Fruit fly (Drosophila melanogaster) whole organism, embryonic: ENCODE data around the gene Mdr65.

Experiments used
- Aef1 ChIP-seq: fragments of 200-800 bp; sonication (Bioruptor generic); IDR thresholded peaks from 3 replicates; pipeline ENCODE4 v1.3.6; 2022; ENCODE audit warnings: missing biosample characterization, missing genetic modification characterization
- Atf3 ChIP-seq: fragments of 200-800 bp; sonication (Bioruptor generic); optimal IDR thresholded peaks from 3 replicates; lab custom pipeline; 2016; ENCODE audit warnings: missing biosample characterization, missing genetic modification characterization
- C15 ChIP-seq: fragments of 200-800 bp; sonication (Bioruptor generic); IDR thresholded peaks from 3 replicates; pipeline ENCODE4 v1.3.6; 2022; ENCODE audit warnings: missing biosample characterization, missing genetic modification characterization
- CG10654 ChIP-seq: fragments of 200-800 bp; sonication (Bioruptor generic); optimal IDR thresholded peaks from 2 replicates; lab custom pipeline; 2016; ENCODE audit warnings: missing biosample characterization, missing genetic modification characterization
- CG14860 ChIP-seq: fragments of 200-800 bp; sonication (Bioruptor generic); IDR thresholded peaks from 3 replicates; pipeline ENCODE4 v1.3.6; 2022; ENCODE audit warnings: missing biosample characterization, missing genetic modification characterization; ENCODE audit not compliant: partially characterized antibody
- CG15514 ChIP-seq: fragments of 200-800 bp; sonication (Bioruptor generic); optimal IDR thresholded peaks from 3 replicates; lab custom pipeline; 2017; ENCODE audit warnings: missing biosample characterization, missing genetic modification characterization, mild to moderate bottlenecking, moderate library complexity, missing genetic modification reagents
- CG16813 ChIP-seq: fragments of 200-800 bp; sonication (Bioruptor generic); IDR thresholded peaks from 3 replicates; pipeline ENCODE4 v1.3.6; 2022; ENCODE audit warnings: missing biosample characterization, missing genetic modification characterization; ENCODE audit not compliant: partially characterized antibody
- CG17359 ChIP-seq: fragments of 200-800 bp; sonication (Bioruptor generic); optimal IDR thresholded peaks from 3 replicates; lab custom pipeline; 2018; ENCODE audit warnings: missing biosample characterization, mild to moderate bottlenecking, missing genetic modification characterization, moderate library complexity
- CG17829 ChIP-seq: fragments of 200-800 bp; optimal IDR thresholded peaks from 2 replicates; lab custom pipeline; 2019; ENCODE audit warnings: missing biosample characterization, mild to moderate bottlenecking, missing genetic modification characterization, moderate library complexity
- CG2129 ChIP-seq: fragments of 200-800 bp; sonication (Bioruptor generic); IDR thresholded peaks from 2 replicates; pipeline ENCODE4 v1.3.6; 2022; ENCODE audit warnings: missing biosample characterization, missing genetic modification characterization; ENCODE audit not compliant: partially characterized antibody
- CG4328 ChIP-seq: fragments of 200-800 bp; sonication (Bioruptor generic); optimal IDR thresholded peaks from 3 replicates; lab custom pipeline; 2017; ENCODE audit warnings: missing biosample characterization, missing genetic modification reagents, missing genetic modification characterization
- CG4360 ChIP-seq: fragments of 200-800 bp; sonication (Bioruptor generic); IDR thresholded peaks from 2 replicates; pipeline ENCODE4 v1.3.6; 2022; ENCODE audit warnings: missing biosample characterization, missing genetic modification characterization
- CG4854 ChIP-seq: fragments of 200-800 bp; sonication (Bioruptor generic); optimal IDR thresholded peaks from 2 replicates; lab custom pipeline; 2016; ENCODE audit warnings: missing biosample characterization, missing genetic modification characterization, inconsistent platforms
- CG6813 ChIP-seq: fragments of 200-800 bp; sonication (Bioruptor generic); optimal IDR thresholded peaks from 2 replicates; lab custom pipeline; 2017; ENCODE audit warnings: missing biosample characterization, missing genetic modification characterization, mild to moderate bottlenecking, moderate library complexity, missing genetic modification reagents
- CG9876 ChIP-seq: fragments of 200-800 bp; sonication (Bioruptor generic); optimal IDR thresholded peaks from 2 replicates; lab custom pipeline; 2016; ENCODE audit warnings: missing biosample characterization, missing genetic modification characterization
- D19A ChIP-seq: fragments of 200-800 bp; optimal IDR thresholded peaks from 3 replicates; lab custom pipeline; 2019; ENCODE audit warnings: missing biosample characterization, mild to moderate bottlenecking, missing genetic modification characterization, moderate library complexity
- Eip74EF ChIP-seq, 2 experiments: fragments of 200-800 bp in 1 of 2; fragments of >200 bp in 1 of 2; sonication (Bioruptor generic) in 1 of 2; optimal IDR thresholded peaks; 2 replicates each; lab custom pipeline; 2017 to 2019; ENCODE audit warnings: missing biosample characterization in 2 of 2, missing genetic modification characterization in 2 of 2, mild to moderate bottlenecking in 1 of 2, moderate library complexity in 1 of 2
- Fer1 ChIP-seq: fragments of 200-800 bp; sonication (Bioruptor generic); optimal IDR thresholded peaks from 2 replicates; lab custom pipeline; 2017; ENCODE audit warnings: missing biosample characterization, mild to moderate bottlenecking, missing genetic modification characterization
- H2.0 ChIP-seq: fragments of 200-800 bp; sonication (Bioruptor generic); IDR thresholded peaks from 2 replicates; pipeline ENCODE4 v1.3.6; 2022; ENCODE audit warnings: missing biosample characterization, missing genetic modification characterization
- MBD-R2 ChIP-seq: fragments of 200-800 bp; sonication (Bioruptor generic); IDR thresholded peaks from 2 replicates; pipeline ENCODE4 v1.3.6; 2022; ENCODE audit warnings: missing biosample characterization, missing genetic modification characterization
- Med ChIP-seq: fragments of 200-800 bp; sonication (Bioruptor generic); peaks from one replicate; lab custom pipeline; 2016; ENCODE audit warnings: missing biosample characterization, missing genetic modification characterization, mild to moderate bottlenecking, inconsistent platforms, moderate library complexity
- NFAT ChIP-seq: fragments of 200-800 bp; sonication (Bioruptor generic); IDR thresholded peaks from 2 replicates; pipeline ENCODE4 v1.3.6; 2022; ENCODE audit warnings: missing biosample characterization, missing genetic modification characterization
- NK7.1 ChIP-seq: fragments of 200-800 bp; sonication (Bioruptor generic); optimal IDR thresholded peaks from 3 replicates; lab custom pipeline; 2016; ENCODE audit warnings: missing biosample characterization, missing genetic modification characterization
- Optix ChIP-seq: fragments of 200-800 bp; sonication (Bioruptor generic); IDR thresholded peaks from 3 replicates; pipeline ENCODE4 v1.3.6; 2022; ENCODE audit warnings: missing biosample characterization, missing genetic modification characterization
- PHDP ChIP-seq: fragments of 200-800 bp; sonication (Bioruptor generic); optimal IDR thresholded peaks from 3 replicates; lab custom pipeline; 2018; ENCODE audit warnings: missing biosample characterization, mild to moderate bottlenecking, missing genetic modification characterization, moderate library complexity
- Poxn ChIP-seq: fragments of 200-800 bp; sonication (Bioruptor generic); IDR thresholded peaks from 2 replicates; pipeline ENCODE4 v1.3.6; 2022; ENCODE audit warnings: missing biosample characterization, missing genetic modification characterization
- Spps ChIP-seq: fragments of 200-800 bp; sonication (Bioruptor generic); optimal IDR thresholded peaks from 2 replicates; lab custom pipeline; 2018; ENCODE audit warnings: missing biosample characterization, mild to moderate bottlenecking, missing genetic modification characterization
- YL-1 ChIP-seq: fragments of 200-800 bp; sonication (Bioruptor generic); optimal IDR thresholded peaks from 3 replicates; lab custom pipeline; 2017; ENCODE audit warnings: missing biosample characterization, mild to moderate bottlenecking, missing genetic modification characterization
- cas ChIP-seq: fragments of 200-800 bp; sonication (Bioruptor generic); IDR thresholded peaks from 2 replicates; pipeline ENCODE4 v1.3.6; 2022; ENCODE audit warnings: missing biosample characterization, missing genetic modification characterization
- caup ChIP-seq: fragments of 200-800 bp; sonication (Bioruptor generic); optimal IDR thresholded peaks from 3 replicates; lab custom pipeline; 2017; ENCODE audit warnings: missing biosample characterization, mild to moderate bottlenecking, missing genetic modification characterization, moderate library complexity; ENCODE audit not compliant: severe bottlenecking
- chn ChIP-seq: fragments of 200-800 bp; sonication (Bioruptor generic); optimal IDR thresholded peaks from 2 replicates; lab custom pipeline; 2016; ENCODE audit warnings: missing biosample characterization, missing genetic modification characterization
- emc ChIP-seq: fragments of 200-800 bp; sonication (Bioruptor generic); optimal IDR thresholded peaks from 2 replicates; lab custom pipeline; 2016; ENCODE audit warnings: missing biosample characterization, missing genetic modification characterization
- gsb ChIP-seq: fragments of 200-800 bp; sonication (Bioruptor generic); IDR thresholded peaks from 2 replicates; pipeline ENCODE4 v1.3.6; 2022; ENCODE audit warnings: missing biosample characterization, missing genetic modification characterization
- gsb-n ChIP-seq: fragments of 200-800 bp; sonication (Bioruptor generic); optimal IDR thresholded peaks from 3 replicates; lab custom pipeline; 2018; ENCODE audit warnings: missing biosample characterization, mild to moderate bottlenecking, missing genetic modification characterization
- ham ChIP-seq: fragments of 200-800 bp; sonication (Bioruptor generic); IDR thresholded peaks from 2 replicates; pipeline ENCODE4 v1.3.6; 2022; ENCODE audit warnings: missing biosample characterization, missing genetic modification characterization
- hbn ChIP-seq: fragments of 200-800 bp; sonication (Bioruptor generic); IDR thresholded peaks from 2 replicates; pipeline ENCODE4 v1.3.6; 2022; ENCODE audit warnings: missing biosample characterization, missing genetic modification characterization; ENCODE audit not compliant: partially characterized antibody
- kah ChIP-seq: fragments of 200-800 bp; sonication (Bioruptor generic); optimal IDR thresholded peaks from 2 replicates; lab custom pipeline; 2018; ENCODE audit warnings: missing biosample characterization, mild to moderate bottlenecking, missing genetic modification characterization
- lov ChIP-seq, 2 experiments: fragments of 200-800 bp in 1 of 2; fragments of >200 bp in 1 of 2; sonication (Bioruptor generic) in 1 of 2; IDR thresholded peaks in 1 of 2; optimal IDR thresholded peaks in 1 of 2; 2 replicates in 1 of 2; 3 replicates in 1 of 2; pipeline versions ENCODE4 v1.3.6 to Lab custom; 2017 to 2022; ENCODE audit warnings: missing biosample characterization in 1 of 2, missing genetic modification characterization in 1 of 2
- onecut ChIP-seq: fragments of 200-800 bp; sonication (Bioruptor generic); IDR thresholded peaks from 2 replicates; pipeline ENCODE4 v1.3.6; 2022; ENCODE audit warnings: missing biosample characterization, missing genetic modification characterization
- peb ChIP-seq: fragments of 200-800 bp; sonication (Bioruptor generic); IDR thresholded peaks from 2 replicates; pipeline ENCODE4 v1.3.6; 2022; ENCODE audit warnings: missing biosample characterization, missing genetic modification characterization
- salm ChIP-seq: fragments of 200-800 bp; sonication (Bioruptor generic); optimal IDR thresholded peaks from 2 replicates; lab custom pipeline; 2018; ENCODE audit warnings: missing biosample characterization, mild to moderate bottlenecking, missing genetic modification characterization
- sens ChIP-seq: fragments of 200-800 bp; sonication (Bioruptor generic); peaks from one replicate; lab custom pipeline; 2016; ENCODE audit warnings: missing biosample characterization, missing genetic modification characterization
- sima ChIP-seq: fragments of 200-800 bp; sonication (Bioruptor generic); optimal IDR thresholded peaks from 2 replicates; lab custom pipeline; 2016; ENCODE audit warnings: missing biosample characterization, missing genetic modification characterization
- sob ChIP-seq: fragments of 200-800 bp; sonication (Bioruptor generic); IDR thresholded peaks from 2 replicates; pipeline ENCODE4 v1.3.6; 2022; ENCODE audit warnings: missing biosample characterization, missing genetic modification characterization
- sqz ChIP-seq: fragments of 200-800 bp; sonication (Bioruptor generic); optimal IDR thresholded peaks from 3 replicates; lab custom pipeline; 2018; ENCODE audit warnings: missing biosample characterization, mild to moderate bottlenecking, missing genetic modification characterization
- twi ChIP-seq: fragments of 200-800 bp; optimal IDR thresholded peaks from 2 replicates; lab custom pipeline; 2019; ENCODE audit warnings: missing biosample characterization, mild to moderate bottlenecking, missing genetic modification characterization, moderate library complexity
- usp ChIP-seq: fragments of >200 bp; optimal IDR thresholded peaks from 2 replicates; lab custom pipeline; 2017; ENCODE audit warnings: missing biosample characterization, missing genetic modification characterization

Gene Mdr65

DNA sequence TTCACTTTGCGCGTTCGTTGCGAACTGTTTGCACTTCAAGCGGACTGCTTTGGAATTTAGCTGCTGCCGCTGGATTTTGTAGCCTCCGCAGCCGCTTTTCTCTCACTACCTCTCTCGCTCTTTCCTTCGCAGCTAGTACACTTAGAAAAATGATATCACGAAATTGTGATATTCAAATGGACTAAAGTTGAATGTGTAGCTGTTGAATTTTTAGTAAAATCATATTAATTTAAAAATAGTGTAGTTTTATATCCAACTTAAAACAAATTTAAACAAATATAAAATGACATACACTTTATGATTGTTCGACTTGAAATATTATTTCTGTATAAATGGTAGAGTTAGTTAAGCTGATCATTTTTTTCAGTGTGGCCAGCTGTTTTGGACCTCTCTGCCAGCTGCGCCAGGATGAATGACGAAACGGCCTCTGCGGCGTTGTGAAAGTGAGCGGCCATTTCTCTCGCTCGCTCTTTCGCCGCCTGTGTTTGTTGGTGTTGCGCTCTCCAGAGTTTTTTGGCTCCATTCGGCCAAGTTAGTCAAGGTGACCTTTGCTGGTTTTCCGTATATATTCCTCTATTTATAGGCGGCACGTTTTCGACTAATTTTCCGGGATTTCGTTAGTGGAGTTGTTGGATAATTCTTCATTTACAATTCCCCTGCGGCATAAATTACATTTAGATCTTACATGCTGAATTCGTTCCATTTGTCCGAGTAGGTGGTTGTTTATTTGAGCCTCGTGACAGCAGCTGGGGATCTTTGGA is 17.3 kb upstream of the Mdr65 start, which contains the start of gene Ldh (continued):
- TF ChIP-seq chn (GFP tag; lab: Kevin White, UChicago) = peak; percentile 86
- TF ChIP-seq sqz = peak; percentile 94
- peak; percentile 95 for TF ChIP-seq CG6813 (GFP tag; lab: Kevin White, UChicago)
- peak; percentile 89 for TF ChIP-seq CG10654 (GFP tag; lab: Kevin White, UChicago)
- peak; percentile 97 for TF ChIP-seq Fer1
- TF ChIP-seq PHDP = peak; percentile 98
- TF ChIP-seq cas (GFP tag; lab: Robert Waterston, UW) = peak; percentile 71
- peak; percentile 96 for TF ChIP-seq CG4328 (GFP tag; lab: Kevin White, UChicago)
- peak; percentile 45; the same call in 1 of the 3 replicates for TF ChIP-seq Optix (GFP tag; lab: Robert Waterston, UW)
- peak; percentile 79 for TF ChIP-seq CG4854 (GFP tag; lab: Kevin White, UChicago)
- TF ChIP-seq NFAT = peak; percentile 68; the same call in 1 of the 2 replicates
- TF ChIP-seq usp (GFP tag; lab: Kevin White, UChicago) = no peak
- TF ChIP-seq emc = peak; percentile 50
- peak; percentile 93 for TF ChIP-seq Spps (tag; lab: Kevin White, UChicago)
- peak; percentile 74 for TF ChIP-seq Atf3
- TF ChIP-seq CG16813 (GFP tag; lab: Robert Waterston, UW) = no peak
- TF ChIP-seq Aef1 (GFP tag; lab: Robert Waterston, UW) = peak; percentile 87
- TF ChIP-seq MBD-R2 (GFP tag; lab: Robert Waterston, UW) = peak; percentile 56; the same call in 1 of the 2 replicates
- TF ChIP-seq hbn (GFP tag; lab: Robert Waterston, UW) = no peak
- TF ChIP-seq CG4360 (GFP tag; lab: Robert Waterston, UW) = peak; percentile 65
- peak; percentile 83 for TF ChIP-seq peb
- peak; percentile 93 for TF ChIP-seq D19A (tag; lab: Kevin White, UChicago)
- TF ChIP-seq YL-1 = peak; percentile 87
- TF ChIP-seq CG17829 = peak; percentile 98
- TF ChIP-seq kah (GFP tag; lab: Kevin White, UChicago) = peak; percentile 84
- TF ChIP-seq sob (GFP tag; lab: Robert Waterston, UW) = peak; percentile 93
- peak; percentile 48; the same call in 1 of the 2 replicates for TF ChIP-seq ham (GFP tag; lab: Robert Waterston, UW)
- peak; percentile 82 for TF ChIP-seq onecut (GFP tag; lab: Robert Waterston, UW)
- peak; percentile 94 for TF ChIP-seq salm
- peak; percentile 78 for TF ChIP-seq NK7.1
- peak; percentile 97 for TF ChIP-seq gsb-n (tag; lab: Kevin White, UChicago)
- peak; percentile 94 for TF ChIP-seq twi (tag; lab: Kevin White, UChicago)
- TF ChIP-seq C15 (GFP tag; lab: Robert Waterston, UW) = peak; percentile 81; the same call in 2 of the 3 replicates
- peak; percentile 80 for TF ChIP-seq CG15514
- peak; percentile 90 for TF ChIP-seq H2.0
- peak; percentile 79 for TF ChIP-seq gsb (GFP tag; lab: Robert Waterston, UW)
- peak in 1 of 2 experiments; percentile 98 for TF ChIP-seq Eip74EF (GFP tag; optimal IDR thresholded peaks at IDR 0.05; lab: Kevin White, UChicago)
- TF ChIP-seq sens (GFP tag; lab: Kevin White, UChicago) = peak; percentile 99
- peak; percentile 62; the same call in 1 of the 2 replicates for TF ChIP-seq Poxn
- TF ChIP-seq CG14860 (GFP tag; lab: Robert Waterston, UW) = no peak
- TF ChIP-seq Med (GFP tag; lab: Kevin White, UChicago) = peak; percentile 92
- TF ChIP-seq caup = peak; percentile 94
- TF ChIP-seq CG9876 (GFP tag; lab: Kevin White, UChicago) = no peak
- TF ChIP-seq CG17359 = peak; percentile 93
- TF ChIP-seq CG2129 (GFP tag; lab: Robert Waterston, UW) = no peak
- peak; percentile 70 for TF ChIP-seq sima (GFP tag; lab: Kevin White, UChicago)
- TF ChIP-seq lov (optimal IDR thresholded peaks at IDR 0.05; lab: Kevin White, UChicago) = no peak
- TF ChIP-seq lov (GFP tag; IDR thresholded peaks at IDR 0.05; lab: Robert Waterston, UW) = peak; percentile 84
